Fruit fly (Drosophila melanogaster): ENCODE data around the gene Polr3E.

dm6 chr3L:21008899-21009298 is 22.7 kb upstream of the Polr3E start:
- TF ChIP-seq Myc (optimal IDR thresholded peaks at IDR 0.05) (no peak), h (optimal IDR thresholded peaks at IDR 0.05) (no peak), psq (optimal IDR thresholded peaks at IDR 0.05) (no peak), ttk (optimal IDR thresholded peaks at IDR 0.05) (no peak)

All from Kc167 (cell line).